Fruit fly (Drosophila melanogaster): ENCODE data around the gene CG7148.

The CG7148 gene

dm6 chr3L:21840642-21840987 lies 8.6 kb upstream of the CG7148 start (continued):
- TF ChIP-seq pros (GFP tag; optimal IDR thresholded peaks at IDR 0.05) = peak; percentile 90
- no peak for TF ChIP-seq peb (GFP tag; IDR thresholded peaks at IDR 0.05)
- no peak for TF ChIP-seq cg (GFP tag; optimal IDR thresholded peaks at IDR 0.05)

- TF ChIP-seq CG10267 (tag; optimal IDR thresholded peaks at IDR 0.05) (peak; percentile 84), tup (GFP tag; optimal IDR thresholded peaks at IDR 0.05) (peak; percentile 85), repo (GFP tag; optimal IDR thresholded peaks at IDR 0.05) (peak; percentile 85), Xbp1 (GFP tag; optimal IDR thresholded peaks at IDR 0.05) (peak; percentile 92), Tbp (GFP tag; optimal IDR thresholded peaks at IDR 0.05) (no peak), CG8478 (optimal IDR thresholded peaks at IDR 0.05) (no peak), phol (tag; optimal IDR thresholded peaks at IDR 0.05) (peak; percentile 93), H2.0 (GFP tag; IDR thresholded peaks at IDR 0.05) (peak; percentile 83), CG18476 (GFP tag; optimal IDR thresholded peaks at IDR 0.05) (peak; percentile 93), CG16813 (GFP tag; IDR thresholded peaks at IDR 0.05; ENCODE audit: partially characterized antibody) (0 out of 3 replicates have a peak, but pooled peaks have one; percentile 15), Oaz (GFP tag; IDR thresholded peaks at IDR 0.05) (peak; percentile 84), CG12219 (GFP tag; optimal IDR thresholded peaks at IDR 0.05) (peak; percentile 91), ssp (GFP tag; IDR thresholded peaks at IDR 0.05) (peak; percentile 84), inv (GFP tag; IDR thresholded peaks at IDR 0.05; ENCODE audit: partially characterized antibody) (0 out of 2 replicates have a peak, but pooled peaks have one; percentile 28), CG17802 (tag; optimal IDR thresholded peaks at IDR 0.05) (peak; percentile 67), CG11093 (GFP tag; IDR thresholded peaks at IDR 0.05) (peak; percentile 88), CG12659 (GFP tag; optimal IDR thresholded peaks at IDR 0.05) (peak; percentile 95), CG10147 (GFP tag; optimal IDR thresholded peaks at IDR 0.05) (peak; percentile 92), ab (GFP tag; optimal IDR thresholded peaks at IDR 0.05) (peak; percentile 90), Optix (GFP tag; IDR thresholded peaks at IDR 0.05) (peak; percentile 88), trem (tag; optimal IDR thresholded peaks at IDR 0.05) (peak; percentile 75), CG18619 (GFP tag; optimal IDR thresholded peaks at IDR 0.05) (peak; percentile 93), CG15601 (tag; optimal IDR thresholded peaks at IDR 0.05) (peak; percentile 86), CG11398 (GFP tag; optimal IDR thresholded peaks at IDR 0.05) (peak; percentile 88), onecut (GFP tag; IDR thresholded peaks at IDR 0.05) (peak; percentile 85), CG8924 (tag; optimal IDR thresholded peaks at IDR 0.05) (peak; percentile 94), fd96Cb (tag; optimal IDR thresholded peaks at IDR 0.05) (peak; percentile 93), ase (GFP tag; IDR thresholded peaks at IDR 0.05) (peak; percentile 73; the same call in 2 of the 3 replicates), Nf-YB (GFP tag; optimal IDR thresholded peaks at IDR 0.05) (peak; percentile 77), CG11723 (GFP tag; optimal IDR thresholded peaks at IDR 0.05) (peak; percentile 90), dimm (GFP tag; IDR thresholded peaks at IDR 0.05) (peak; percentile 62; the same call in 1 of the 2 replicates), BtbVII (GFP tag; optimal IDR thresholded peaks at IDR 0.05) (peak; percentile 92), Abd-B (GFP tag; optimal IDR thresholded peaks at IDR 0.05) (peak; percentile 93), CG10321 (GFP tag; IDR thresholded peaks at IDR 0.05) (0 out of 2 replicates have a peak, but pooled peaks have one; percentile 36), nom (GFP tag; optimal IDR thresholded peaks at IDR 0.05) (peak; percentile 89), CG14710 (tag; optimal IDR thresholded peaks at IDR 0.05) (peak; percentile 87), HLH3B (GFP tag; IDR thresholded peaks at IDR 0.05) (peak; percentile 87), CG7271 (tag; optimal IDR thresholded peaks at IDR 0.05) (peak; percentile 42), croc (GFP tag; conservative IDR thresholded peaks at IDR 0.05) (peak; percentile 85), abd-A (tag; optimal IDR thresholded peaks at IDR 0.05) (no peak), grau (tag; optimal IDR thresholded peaks at IDR 0.05) (peak; percentile 92), Pdp1 (GFP tag; optimal IDR thresholded peaks at IDR 0.05) (peak; percentile 81 to 96), CG2116 (GFP tag; optimal IDR thresholded peaks at IDR 0.05) (peak; percentile 73)
Measured at dm6 chr3L:21839720-21840641, 7.9 kb upstream of the CG7148 start.
